Fruit fly (Drosophila melanogaster) ovary, adult (tissue): ENCODE results near the gene Osi7.

Experiments used
- CG17801 ChIP-seq: fragments of 200-800 bp; optimal IDR thresholded peaks from 2 replicates; lab custom pipeline; 2019; ENCODE audit warnings: missing biosample characterization, mild to moderate bottlenecking, missing genetic modification characterization, moderate library complexity; ENCODE audit not compliant: partially characterized antibody

Gene Osi7

DNA sequence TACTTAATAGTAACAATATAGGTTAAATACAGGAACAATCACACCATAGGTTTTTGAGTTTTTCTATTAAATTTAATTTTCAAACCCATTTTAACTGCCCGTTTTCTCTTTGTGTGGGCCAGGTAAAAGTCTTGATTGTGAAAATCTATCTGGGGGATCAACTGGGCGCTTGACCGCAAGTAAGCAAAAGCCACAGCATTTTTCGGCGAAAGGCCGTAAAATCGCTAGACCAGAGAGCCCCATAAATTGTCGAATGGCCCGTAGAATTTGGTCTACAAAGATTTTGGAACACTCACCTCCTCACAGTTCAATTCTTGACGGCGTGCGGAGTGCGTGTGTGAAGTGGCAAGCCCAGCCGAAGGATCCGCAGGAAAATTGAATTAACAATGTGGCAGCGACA lies 38.6 kb downstream of the Osi7 start, which contains the start of gene CG15594:
CG15594 (plus strand) TSS at position 301 of the 400 bp plus-strand sequence.
- TF ChIP-seq CG17801 (GFP tag; lab: Kevin White, UChicago) = no peak

dm6 chr3R:6290289-6290688 lies 41.5 kb downstream of the Osi7 start:
- no peak for TF ChIP-seq CG17801 (GFP tag; lab: Kevin White, UChicago)

DNA sequence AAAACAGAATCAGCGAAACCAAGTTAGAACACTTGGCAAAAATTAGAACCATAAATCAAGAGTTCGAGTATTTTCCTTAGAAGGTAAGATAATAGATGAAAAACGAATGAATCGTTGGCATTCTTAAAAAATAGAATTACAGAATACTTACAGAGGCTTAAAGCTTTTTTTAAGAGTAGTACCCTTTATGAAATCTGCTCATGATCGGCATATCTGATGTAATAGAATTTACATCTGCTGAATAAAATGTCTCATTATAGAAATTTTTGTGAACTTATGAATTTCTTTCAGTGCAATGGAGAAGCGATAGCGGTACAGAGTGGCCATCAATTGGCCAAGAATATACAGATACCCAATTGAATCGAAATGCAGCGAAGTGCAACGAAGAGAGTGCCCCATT lies 42.6 kb downstream of the Osi7 start, which contains the start of gene Osi13:
Osi13 (plus strand) TSS at position 301 of the 400 bp plus-strand sequence.
- no peak for TF ChIP-seq CG17801 (GFP tag; lab: Kevin White, UChicago)

DNA sequence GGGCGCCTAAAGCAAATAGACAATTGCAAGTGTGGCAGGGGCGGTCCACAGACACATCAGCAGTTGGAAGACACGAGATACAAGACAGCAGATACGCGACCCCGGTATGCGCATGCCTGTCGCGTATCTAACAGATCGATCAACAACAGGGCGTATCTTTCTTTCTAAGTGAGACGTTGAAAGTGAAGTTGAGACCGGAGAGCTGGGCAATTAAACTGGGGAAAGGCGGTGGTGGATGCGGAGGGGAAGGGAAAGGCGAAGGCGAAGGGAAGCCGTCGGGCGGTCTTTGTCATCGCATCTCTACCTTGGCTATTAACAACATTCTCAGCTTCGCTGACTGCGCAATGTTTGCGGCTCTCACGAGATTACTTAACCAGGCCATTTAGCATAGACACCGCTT lies 45.3 kb downstream of the Osi7 start:
- no peak for TF ChIP-seq CG17801 (GFP tag; lab: Kevin White, UChicago)

DNA sequence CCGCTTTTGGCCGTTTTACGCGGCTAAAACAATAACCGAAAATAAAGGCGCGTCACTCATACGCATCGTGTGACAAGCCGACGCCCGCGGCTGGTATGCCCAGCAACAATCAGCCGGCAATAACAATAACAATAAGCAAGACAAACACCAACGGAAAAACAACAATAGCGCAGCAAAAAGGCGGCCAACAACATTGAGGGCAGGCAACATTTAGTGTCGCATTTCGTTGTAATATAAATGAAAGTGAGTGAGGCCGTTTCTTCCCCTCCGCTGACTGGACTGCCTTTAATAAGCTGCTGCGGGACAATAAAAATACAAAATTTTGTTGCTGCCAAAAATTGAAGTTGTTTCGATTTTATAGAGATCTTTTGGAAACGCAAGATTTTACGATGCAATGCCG lies 48.4 kb downstream of the Osi7 start:
- no peak for TF ChIP-seq CG17801 (GFP tag; lab: Kevin White, UChicago)

- no peak for TF ChIP-seq CG17801 (GFP tag; lab: Kevin White, UChicago)
Observed at dm6 chr3R:6298828-6299227, 50.0 kb downstream of the Osi7 start, which contains the start of gene Osi14. TSS of gene Osi14 (plus strand) at chr3R:6299128.
